Fruit fly (Drosophila melanogaster): ENCODE measurements around the gene Ptth.

Ptth gene

DNA sequence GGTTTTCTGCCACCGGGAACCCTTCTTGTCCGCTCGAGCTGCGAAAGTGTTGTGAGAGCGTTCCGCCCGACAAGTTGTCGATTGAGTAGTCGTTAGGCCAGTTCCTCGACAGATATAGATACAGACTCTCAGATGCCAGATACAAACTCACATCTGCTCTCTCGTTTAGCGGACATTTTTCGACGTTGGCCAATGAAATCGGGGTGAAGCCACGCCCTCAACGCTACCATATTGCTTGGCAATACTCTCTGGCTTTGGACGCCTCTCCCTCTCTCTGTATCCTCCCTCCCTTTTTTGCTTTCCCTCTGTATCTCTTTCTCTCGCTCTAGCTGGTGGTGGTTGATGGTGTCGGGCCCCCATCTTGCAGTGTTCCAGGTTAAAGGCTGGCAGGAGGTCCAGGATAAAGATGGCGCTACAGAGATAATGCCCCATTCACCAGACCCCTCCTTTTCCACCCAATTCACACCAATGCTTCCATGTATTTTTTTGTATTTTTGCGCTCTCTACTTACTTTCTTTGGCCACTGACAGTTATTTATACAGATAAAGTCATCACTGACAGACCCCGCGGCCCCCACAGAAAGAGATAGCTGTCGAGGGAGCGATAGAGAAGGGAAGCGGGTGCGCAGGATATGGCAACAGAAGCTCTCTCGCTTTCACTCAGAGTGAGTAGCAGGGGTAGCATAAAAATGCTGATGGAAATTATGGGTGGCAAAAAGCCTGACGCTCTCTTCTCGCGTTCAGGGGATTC, 18.1 kb upstream of the Ptth start, which contains the start of gene Gsc:
Gene Gsc (minus strand): TSS at position 51 of the 750 bp plus-strand sequence.
- no peak for TF ChIP-seq CG8478 (optimal IDR thresholded peaks at IDR 0.05)

- TF ChIP-seq CG8478 (optimal IDR thresholded peaks at IDR 0.05) (no peak), CTCF (optimal IDR thresholded peaks at IDR 0.05) (no peak)
Observed at dm6 chr2L:594048-594447, 17.4 kb upstream of the Ptth start.

dm6 chr2L:591511-591910, 14.8 kb upstream of the Ptth start:
- no peak for TF ChIP-seq CG8478 (optimal IDR thresholded peaks at IDR 0.05)
- no peak for TF ChIP-seq CTCF (optimal IDR thresholded peaks at IDR 0.05)

- TF ChIP-seq CG8478 (optimal IDR thresholded peaks at IDR 0.05) (no peak), CTCF (optimal IDR thresholded peaks at IDR 0.05) (no peak)
Observed at dm6 chr2L:585268-585667, 8.6 kb upstream of the Ptth start.

DNA sequence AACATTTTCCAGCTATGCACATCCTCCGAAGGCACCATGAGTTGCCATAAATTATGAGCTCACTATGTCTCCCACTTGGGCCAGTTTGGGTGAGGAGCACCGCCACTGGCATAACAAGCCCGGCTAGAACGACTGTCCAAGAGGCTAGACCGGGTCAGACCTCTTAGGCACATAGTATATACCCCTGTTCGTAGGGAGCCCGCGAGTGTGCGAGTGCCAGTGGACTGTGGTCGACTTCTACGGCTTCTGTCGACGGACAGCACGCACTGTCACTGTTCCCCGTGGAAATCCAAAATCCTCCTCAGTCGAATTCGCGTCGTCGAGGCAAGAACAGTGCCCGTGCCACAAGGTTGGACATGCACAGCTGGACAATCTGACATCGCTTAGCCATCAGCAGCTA, 490 bp upstream of the Ptth start, which contains the start of gene Pph13:
Gene Pph13 (plus strand): TSS at position 301 of the 400 bp plus-strand sequence.
- TF ChIP-seq CTCF (optimal IDR thresholded peaks at IDR 0.05) (no peak), CG8478 (optimal IDR thresholded peaks at IDR 0.05) (no peak)

DNA sequence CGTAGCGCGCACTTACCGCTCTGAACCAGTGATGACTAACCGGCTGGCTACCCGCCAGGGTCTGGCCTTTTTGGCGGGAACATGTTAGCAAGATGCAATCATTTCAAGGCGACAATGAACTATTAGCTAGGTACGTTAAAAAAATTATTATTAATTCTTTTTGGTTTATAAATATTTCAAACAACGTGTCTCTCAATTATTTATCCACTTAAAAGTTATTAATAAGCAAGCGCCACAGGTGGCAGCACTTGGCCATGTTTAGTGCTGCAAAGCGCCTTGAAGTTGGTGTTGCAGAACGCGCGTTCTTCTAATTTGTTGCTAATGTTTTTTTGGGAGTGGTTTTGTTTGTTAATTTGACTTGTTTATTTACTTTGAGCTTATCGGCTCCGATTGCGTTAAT, 2.5 kb downstream of the Ptth start, which contains the start of the genes Ipk2 and cold:
Gene Ipk2 (minus strand): TSS at position 39 of the 400 bp plus-strand sequence.
Gene cold (plus strand): TSS at position 66 of the 400 bp plus-strand sequence.
- TF ChIP-seq CTCF (optimal IDR thresholded peaks at IDR 0.05) (peak in 1 of 2 experiments; percentile 32), CG8478 (optimal IDR thresholded peaks at IDR 0.05) (no peak)

DNA sequence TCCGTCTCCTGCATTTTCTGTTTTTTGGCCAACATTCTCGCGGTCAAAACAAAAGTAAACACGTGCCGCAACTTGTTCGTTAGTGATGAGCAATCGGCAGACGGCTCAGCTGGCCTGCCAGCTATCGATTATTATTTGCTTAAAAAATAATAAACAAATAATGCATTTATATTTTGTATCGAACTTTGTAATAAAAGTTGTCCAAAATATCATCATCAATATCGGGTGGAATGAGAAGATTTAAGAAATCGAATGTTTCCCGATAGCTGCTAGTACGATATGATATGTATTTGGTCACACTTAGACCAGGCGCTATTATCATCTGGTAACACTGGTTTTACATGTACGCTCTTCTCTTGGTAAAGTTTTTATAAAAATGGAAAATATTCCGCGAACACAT, 8.7 kb downstream of the Ptth start, which contains the start of the genes Nle and Sf3b1:
Gene Nle (minus strand): TSS at position 92 of the 400 bp plus-strand sequence.
Gene Sf3b1 (plus strand): TSS at position 311 of the 400 bp plus-strand sequence.
- TF ChIP-seq CTCF (optimal IDR thresholded peaks at IDR 0.05): peak in 1 of 2 experiments; percentile 4
- no peak for TF ChIP-seq CG8478 (optimal IDR thresholded peaks at IDR 0.05)

DNA sequence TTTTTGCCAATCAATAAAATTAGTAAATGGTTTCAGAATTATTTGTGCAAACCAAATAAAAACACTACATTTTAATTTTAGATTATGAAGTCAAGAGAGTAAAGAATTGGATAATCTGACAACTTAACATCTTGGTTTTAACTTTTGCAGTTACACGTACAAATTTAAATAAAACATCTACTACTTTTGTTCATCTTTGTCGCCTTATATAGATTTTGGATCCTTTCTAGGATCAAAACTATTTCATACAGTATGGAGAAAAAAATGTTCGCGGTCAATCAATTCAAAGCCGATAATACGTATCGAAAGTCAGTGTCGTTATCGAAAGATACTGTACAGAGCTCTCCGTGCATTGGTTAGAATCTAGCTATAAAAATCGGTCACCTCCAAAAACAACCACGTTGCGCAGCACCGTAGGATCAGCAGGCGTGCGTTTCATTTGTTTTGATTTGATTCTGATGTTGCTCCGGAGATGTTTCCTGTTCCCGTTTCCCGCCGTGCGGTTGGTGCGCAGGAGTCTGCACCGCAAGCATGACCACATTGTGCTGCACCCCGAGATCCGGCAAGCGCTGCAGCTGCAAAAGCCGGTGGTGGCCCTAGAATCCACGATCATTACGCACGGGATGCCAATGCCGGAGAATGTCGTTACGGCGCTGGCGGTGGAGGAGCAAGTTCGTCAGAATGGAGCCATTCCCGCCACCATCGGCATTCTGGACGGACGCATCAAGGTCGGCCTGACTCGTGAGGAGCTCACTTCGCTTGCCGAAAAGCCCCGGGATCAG, 12.7 kb downstream of the Ptth start, which contains the start of the genes uncNacbeta and CG2794:
Gene uncNacbeta (minus strand): TSS at position 51 of the 782 bp plus-strand sequence.
Gene CG2794 (plus strand): TSS at position 395 of the 782 bp plus-strand sequence.
- TF ChIP-seq CTCF (optimal IDR thresholded peaks at IDR 0.05): peak in 1 of 2 experiments; percentile 46
- TF ChIP-seq CG8478 (optimal IDR thresholded peaks at IDR 0.05): no peak

- no peak for TF ChIP-seq CTCF (optimal IDR thresholded peaks at IDR 0.05)
- TF ChIP-seq CG8478 (optimal IDR thresholded peaks at IDR 0.05): no peak
Observed at dm6 chr2L:563314-563713, 13.4 kb downstream of the Ptth start.

DNA sequence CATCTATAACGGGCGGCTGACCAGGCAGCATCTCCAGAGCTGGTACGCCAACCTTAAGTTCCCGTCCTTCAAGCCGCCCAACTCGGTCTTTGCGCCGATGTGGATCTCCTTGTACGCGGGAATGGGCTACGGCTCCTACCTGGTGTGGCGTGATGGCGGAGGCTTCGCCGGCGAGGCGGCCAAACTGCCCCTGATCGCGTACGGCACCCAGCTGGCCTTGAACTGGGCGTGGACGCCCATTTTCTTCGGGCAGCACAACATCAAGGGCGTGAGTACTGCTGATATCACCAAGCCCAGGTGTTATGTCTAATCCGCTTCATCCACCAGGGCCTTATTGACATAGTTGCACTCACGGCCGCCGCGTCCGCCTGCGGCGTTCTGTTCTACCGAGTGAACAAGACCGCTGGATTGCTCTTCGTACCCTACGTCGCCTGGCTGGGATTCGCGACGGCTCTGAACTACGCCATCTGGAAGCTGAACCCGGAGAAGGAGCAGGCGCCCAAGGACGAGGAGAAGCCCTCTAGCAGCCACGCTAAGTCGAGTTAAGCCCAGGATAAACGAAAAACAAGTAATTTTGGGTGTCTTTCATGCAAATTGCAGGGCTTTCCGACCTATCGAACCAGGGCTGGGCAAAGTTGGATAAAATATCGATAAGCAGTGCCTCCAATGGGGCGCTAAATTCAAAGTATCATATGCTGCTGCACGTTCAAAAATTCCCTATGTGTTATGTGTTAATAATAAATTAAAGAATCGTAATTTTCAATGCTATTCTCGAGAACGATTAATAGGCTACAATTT, 16.7 kb downstream of the Ptth start, which contains the start of gene rempA:
Gene rempA (minus strand): TSS at position 541 of the 798 bp plus-strand sequence.
- TF ChIP-seq CG8478 (optimal IDR thresholded peaks at IDR 0.05) (no peak), CTCF (optimal IDR thresholded peaks at IDR 0.05) (peak in 1 of 2 experiments; percentile 39)

dm6 chr2L:559311-559710, 17.4 kb downstream of the Ptth start, which contains the start of gene Tspo:
Gene Tspo (plus strand): TSS chr2L:559612.
- no peak for TF ChIP-seq CG8478 (optimal IDR thresholded peaks at IDR 0.05)
- no peak for TF ChIP-seq CTCF (optimal IDR thresholded peaks at IDR 0.05)

DNA sequence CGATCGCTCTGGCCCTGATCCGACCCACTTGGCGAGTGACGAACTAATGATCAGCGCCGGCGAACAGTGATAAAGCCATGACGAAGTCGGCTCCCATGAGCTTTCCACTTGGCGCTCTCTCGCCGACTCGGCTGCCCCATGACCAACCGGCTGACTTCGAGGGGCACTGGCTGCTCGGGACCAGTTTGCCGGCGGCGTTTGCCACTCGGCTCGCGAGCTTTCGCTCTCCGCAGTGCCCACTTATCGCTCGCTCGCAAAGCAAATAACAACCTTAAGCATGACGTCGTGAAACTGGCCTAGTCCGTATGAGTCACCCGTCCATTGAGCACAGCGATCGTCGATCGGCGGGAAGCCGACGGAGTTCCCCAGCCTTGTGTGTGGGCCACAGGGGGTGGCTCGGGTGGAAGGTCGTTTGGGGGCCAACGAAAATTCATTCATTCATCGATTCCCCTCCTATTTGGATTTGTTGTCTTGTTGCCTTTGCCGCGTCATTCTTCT, 24.2 kb downstream of the Ptth start, which contains the start of gene Ets21C:
Gene Ets21C (minus strand): TSS at position 492 of the 498 bp plus-strand sequence.
- TF ChIP-seq CG8478 (optimal IDR thresholded peaks at IDR 0.05) (no peak), CTCF (optimal IDR thresholded peaks at IDR 0.05) (no peak)

- TF ChIP-seq CTCF (optimal IDR thresholded peaks at IDR 0.05) (no peak), CG8478 (optimal IDR thresholded peaks at IDR 0.05) (no peak)
Observed at dm6 chr2L:549637-550036, 27.1 kb downstream of the Ptth start.

DNA sequence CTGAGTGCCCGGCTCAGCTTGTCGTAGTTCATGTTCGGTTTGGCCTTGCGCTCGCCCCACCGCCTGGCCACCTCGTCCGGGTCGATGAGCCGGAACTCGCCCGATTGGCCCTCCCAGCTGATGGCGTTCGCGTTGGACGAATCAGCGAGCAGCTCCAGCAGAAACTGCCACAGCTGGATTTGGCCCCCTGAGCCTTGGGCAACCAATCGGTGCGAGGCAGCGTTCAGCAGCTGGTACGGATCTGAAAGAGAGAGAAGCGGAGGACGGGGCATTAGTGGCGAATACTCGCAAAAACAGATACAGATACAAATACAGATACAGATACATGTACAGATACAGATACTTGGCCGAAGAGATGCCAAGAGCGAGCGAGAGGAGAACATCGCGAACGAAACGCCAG, 28.7 kb downstream of the Ptth start:
- TF ChIP-seq CTCF (optimal IDR thresholded peaks at IDR 0.05): no peak
- no peak for TF ChIP-seq CG8478 (optimal IDR thresholded peaks at IDR 0.05)

All from S2 (cell line).